Fruit fly (Drosophila melanogaster) whole organism, embryonic: ENCODE measurements around the gene CG1161.
A peak's percentile ranks its signal among the peaks of the same experiment; 100 is the strongest.

ENCODE experiments used
- Atf-2 ChIP-seq: fragments of 200-800 bp; sonication (Bioruptor generic); optimal IDR thresholded peaks from 2 replicates; lab custom pipeline; 2016; ENCODE audit warnings: missing biosample characterization, missing genetic modification characterization
- Atf6 ChIP-seq: fragments of 200-800 bp; sonication (Bioruptor generic); IDR thresholded peaks from 2 replicates; pipeline ENCODE4 v1.3.6; 2022; ENCODE audit warnings: missing biosample characterization, missing genetic modification characterization
- CG10366 ChIP-seq: fragments of 200-800 bp; sonication (Bioruptor generic); IDR thresholded peaks from 2 replicates; pipeline ENCODE4 v1.3.6; 2022; ENCODE audit warnings: missing biosample characterization, missing genetic modification characterization
- CG10543 ChIP-seq: fragments of 200-800 bp; sonication (Bioruptor generic); optimal IDR thresholded peaks from 3 replicates; lab custom pipeline; 2017; ENCODE audit warnings: missing biosample characterization, mild to moderate bottlenecking, missing genetic modification characterization, moderate library complexity
- CG11093 ChIP-seq: fragments of 200-800 bp; sonication (Bioruptor generic); IDR thresholded peaks from 3 replicates; pipeline ENCODE4 v1.3.6; 2022; ENCODE audit warnings: missing biosample characterization, missing genetic modification characterization
- CG11247 ChIP-seq: fragments of 200-800 bp; sonication (Bioruptor generic); IDR thresholded peaks from 2 replicates; pipeline ENCODE4 v1.3.6; 2022; ENCODE audit warnings: missing biosample characterization, missing genetic modification characterization
- CG11695 ChIP-seq: fragments of 200-800 bp; sonication (Bioruptor generic); IDR thresholded peaks from 3 replicates; pipeline ENCODE4 v1.3.6; 2022; ENCODE audit warnings: missing biosample characterization, missing genetic modification characterization
- CG13424 ChIP-seq: fragments of 200-800 bp; sonication (Bioruptor generic); optimal IDR thresholded peaks from 2 replicates; lab custom pipeline; 2019; ENCODE audit warnings: missing biosample characterization, mild to moderate bottlenecking, missing genetic modification characterization, moderate library complexity
- CG13775 ChIP-seq: fragments of 200-800 bp; sonication (Bioruptor generic); optimal IDR thresholded peaks from 3 replicates; lab custom pipeline; 2017; ENCODE audit warnings: missing biosample characterization, mild to moderate bottlenecking, missing genetic modification characterization
- CG14014 ChIP-seq: fragments of 200-800 bp; sonication (Bioruptor generic); IDR thresholded peaks from 2 replicates; pipeline ENCODE4 v1.3.6; 2022; ENCODE audit warnings: missing biosample characterization, missing genetic modification characterization
- CG14667 ChIP-seq: fragments of 200-800 bp; sonication (Bioruptor generic); IDR thresholded peaks from 2 replicates; pipeline ENCODE4 v1.3.6; 2022; ENCODE audit warnings: missing biosample characterization, missing genetic modification characterization
- CG14710 ChIP-seq: fragments of 200-800 bp; sonication (Bioruptor generic); optimal IDR thresholded peaks from 3 replicates; lab custom pipeline; 2019; ENCODE audit warnings: missing biosample characterization, mild to moderate bottlenecking, missing genetic modification characterization, moderate library complexity
- CG15479 ChIP-seq: fragments of 200-800 bp; sonication (Bioruptor generic); optimal IDR thresholded peaks from 3 replicates; lab custom pipeline; 2019; ENCODE audit warnings: missing biosample characterization, mild to moderate bottlenecking, missing genetic modification characterization, moderate library complexity
- CG15601 ChIP-seq: fragments of 200-800 bp; sonication (Bioruptor generic); optimal IDR thresholded peaks from 3 replicates; lab custom pipeline; 2019; ENCODE audit warnings: missing biosample characterization, mild to moderate bottlenecking, missing genetic modification characterization, moderate library complexity
- CG17612 ChIP-seq: fragments of 200-800 bp; sonication (Bioruptor generic); IDR thresholded peaks from 2 replicates; pipeline ENCODE4 v1.3.6; 2022; ENCODE audit warnings: missing biosample characterization, missing genetic modification characterization
- CG17802 ChIP-seq: fragments of 200-800 bp; sonication (Bioruptor generic); optimal IDR thresholded peaks from 2 replicates; lab custom pipeline; 2018; ENCODE audit warnings: missing biosample characterization, mild to moderate bottlenecking, missing genetic modification characterization, moderate library complexity
- CG18476 ChIP-seq: fragments of 200-800 bp; sonication (Bioruptor generic); optimal IDR thresholded peaks from 2 replicates; lab custom pipeline; 2016; ENCODE audit warnings: missing biosample characterization, mild to moderate bottlenecking, missing genetic modification characterization
- CG2875 ChIP-seq: fragments of 200-800 bp; sonication (Bioruptor generic); optimal IDR thresholded peaks from 2 replicates; lab custom pipeline; 2017; ENCODE audit warnings: missing biosample characterization, mild to moderate bottlenecking, missing genetic modification characterization, missing genetic modification reagents
- CG30431 ChIP-seq: fragments of 200-800 bp; sonication (Bioruptor generic); optimal IDR thresholded peaks from 2 replicates; lab custom pipeline; 2017; ENCODE audit warnings: missing biosample characterization, missing genetic modification characterization
- CG31388 ChIP-seq: fragments of 200-800 bp; sonication (Bioruptor generic); optimal IDR thresholded peaks from 2 replicates; lab custom pipeline; 2016; ENCODE audit warnings: missing biosample characterization, missing genetic modification characterization
- CG32772 ChIP-seq: fragments of 200-800 bp; sonication (Bioruptor generic); IDR thresholded peaks from 2 replicates; pipeline ENCODE4 v1.3.6; 2022; ENCODE audit warnings: missing biosample characterization, missing genetic modification characterization
- CG3407 ChIP-seq: fragments of 200-800 bp; sonication (Bioruptor generic); optimal IDR thresholded peaks from 2 replicates; lab custom pipeline; 2018; ENCODE audit warnings: missing biosample characterization, mild to moderate bottlenecking, missing genetic modification characterization
- CG34376 ChIP-seq: fragments of 200-800 bp; sonication (Bioruptor generic); optimal IDR thresholded peaks from 2 replicates; lab custom pipeline; 2018; ENCODE audit warnings: missing biosample characterization, mild to moderate bottlenecking, missing genetic modification characterization
- CG3726 ChIP-seq: fragments of 200-800 bp; sonication (Bioruptor generic); IDR thresholded peaks from 3 replicates; pipeline ENCODE4, ENCODE4 v1.3.6; 2022; ENCODE audit warnings: missing biosample characterization, missing genetic modification characterization
- CG4424 ChIP-seq: fragments of 200-800 bp; sonication (Bioruptor generic); optimal IDR thresholded peaks from 3 replicates; lab custom pipeline; 2016; ENCODE audit warnings: missing biosample characterization, missing genetic modification characterization
- CG4617 ChIP-seq: fragments of 200-800 bp; sonication (Bioruptor generic); optimal IDR thresholded peaks from 3 replicates; lab custom pipeline; 2016; ENCODE audit warnings: missing biosample characterization, missing genetic modification characterization, borderline replicate concordance
- CG5245 ChIP-seq: fragments of 200-800 bp; sonication (Bioruptor generic); optimal IDR thresholded peaks from 3 replicates; lab custom pipeline; 2016; ENCODE audit warnings: missing biosample characterization, missing genetic modification characterization
- CG5953 ChIP-seq: fragments of 200-800 bp; sonication (Bioruptor generic); IDR thresholded peaks from 2 replicates; pipeline ENCODE4 v1.3.6; 2022; ENCODE audit warnings: missing biosample characterization, missing genetic modification characterization
- CG8359 ChIP-seq: fragments of 200-800 bp; sonication (Bioruptor generic); optimal IDR thresholded peaks from 2 replicates; lab custom pipeline; 2017; ENCODE audit warnings: missing biosample characterization, mild to moderate bottlenecking, missing genetic modification characterization, borderline replicate concordance
- CG9215 ChIP-seq: fragments of 200-800 bp; sonication (Bioruptor generic); IDR thresholded peaks from 2 replicates; pipeline ENCODE4 v1.3.6; 2022; ENCODE audit warnings: missing biosample characterization, missing genetic modification characterization
- Camta ChIP-seq: fragments of 200-800 bp; sonication (Bioruptor generic); optimal IDR thresholded peaks from 2 replicates; lab custom pipeline; 2016; ENCODE audit warnings: missing biosample characterization, missing genetic modification characterization
- Dfd ChIP-seq, 2 experiments: fragments of >200 bp; optimal IDR thresholded peaks; 2 replicates each; lab custom pipeline; 2017; ENCODE audit warnings: missing biosample characterization in 2 of 2, missing genetic modification characterization in 2 of 2
- Max ChIP-seq: fragments of 200-800 bp; sonication (Bioruptor generic); optimal IDR thresholded peaks from 2 replicates; lab custom pipeline; 2016; ENCODE audit warnings: missing biosample characterization, mild to moderate bottlenecking, missing genetic modification characterization
- Nf-YB ChIP-seq: fragments of 200-800 bp; sonication (Bioruptor generic); optimal IDR thresholded peaks from 3 replicates; lab custom pipeline; 2019; ENCODE audit warnings: missing biosample characterization, mild to moderate bottlenecking, missing genetic modification characterization, moderate library complexity
- Nf-YC ChIP-seq: fragments of 200-800 bp; optimal IDR thresholded peaks from 3 replicates; lab custom pipeline; 2019; ENCODE audit warnings: missing biosample characterization, mild to moderate bottlenecking, missing genetic modification characterization, moderate library complexity
- Scr ChIP-seq: fragments of 200-800 bp; sonication (Bioruptor generic); IDR thresholded peaks from 2 replicates; pipeline ENCODE4 v1.3.6; 2022; ENCODE audit warnings: missing biosample characterization, missing genetic modification characterization; ENCODE audit not compliant: partially characterized antibody
- ase ChIP-seq: fragments of 200-800 bp; sonication (Bioruptor generic); IDR thresholded peaks from 3 replicates; pipeline ENCODE4 v1.3.6; 2022; ENCODE audit warnings: missing biosample characterization, missing genetic modification characterization
- ftz-f1 ChIP-seq: fragments of 200-800 bp; sonication (Bioruptor generic); optimal IDR thresholded peaks from 2 replicates; lab custom pipeline; 2016; ENCODE audit warnings: missing biosample characterization, missing genetic modification characterization
- gce ChIP-seq: fragments of 200-800 bp; sonication (Bioruptor generic); IDR thresholded peaks from 3 replicates; pipeline ENCODE4 v1.3.6; 2022; ENCODE audit warnings: missing biosample characterization, missing genetic modification characterization
- gsb-n ChIP-seq: fragments of 200-800 bp; sonication (Bioruptor generic); optimal IDR thresholded peaks from 3 replicates; lab custom pipeline; 2018; ENCODE audit warnings: missing biosample characterization, mild to moderate bottlenecking, missing genetic modification characterization
- hkb ChIP-seq, 2 experiments: fragments of 200-800 bp in 1 of 2; fragments of >200 bp in 1 of 2; sonication (Bioruptor generic) in 1 of 2; IDR thresholded peaks in 1 of 2; optimal IDR thresholded peaks in 1 of 2; 2 replicates each; pipeline versions ENCODE4 v1.3.6 to Lab custom; 2017 to 2022; ENCODE audit warnings: missing biosample characterization in 1 of 2, missing genetic modification characterization in 1 of 2
- lab ChIP-seq: fragments of 200-800 bp; sonication (Bioruptor generic); optimal IDR thresholded peaks from 3 replicates; lab custom pipeline; 2017; ENCODE audit warnings: missing biosample characterization, missing genetic modification characterization, mild to moderate bottlenecking, moderate library complexity, missing genetic modification reagents
- lbe ChIP-seq: fragments of 200-800 bp; sonication (Bioruptor generic); optimal IDR thresholded peaks from 2 replicates; lab custom pipeline; 2016; ENCODE audit warnings: missing biosample characterization, mild to moderate bottlenecking, missing genetic modification characterization
- maf-S ChIP-seq: fragments of 200-800 bp; sonication (Bioruptor generic); optimal IDR thresholded peaks from 2 replicates; lab custom pipeline; 2016; ENCODE audit warnings: missing biosample characterization, missing genetic modification characterization
- nerfin-2 ChIP-seq: fragments of 200-800 bp; sonication (Bioruptor generic); IDR thresholded peaks from 2 replicates; pipeline ENCODE4 v1.3.6; 2022; ENCODE audit warnings: missing biosample characterization, missing genetic modification characterization; ENCODE audit not compliant: partially characterized antibody
- oc ChIP-seq: fragments of 200-800 bp; sonication (Bioruptor generic); optimal IDR thresholded peaks from 2 replicates; lab custom pipeline; 2018; ENCODE audit warnings: missing biosample characterization, mild to moderate bottlenecking, missing genetic modification characterization, moderate library complexity
- p53 ChIP-seq: fragments of 200-800 bp; sonication (Bioruptor generic); optimal IDR thresholded peaks from 2 replicates; lab custom pipeline; 2016; ENCODE audit warnings: missing biosample characterization, missing genetic modification characterization
- pita ChIP-seq: fragments of 200-800 bp; sonication (Bioruptor generic); optimal IDR thresholded peaks from 2 replicates; lab custom pipeline; 2017; ENCODE audit warnings: missing biosample characterization, mild to moderate bottlenecking, missing genetic modification characterization
- vfl ChIP-seq: fragments of 200-800 bp; sonication (Bioruptor generic); optimal IDR thresholded peaks from 2 replicates; lab custom pipeline; 2016; ENCODE audit warnings: missing biosample characterization, missing genetic modification characterization

The CG1161 gene

DNA sequence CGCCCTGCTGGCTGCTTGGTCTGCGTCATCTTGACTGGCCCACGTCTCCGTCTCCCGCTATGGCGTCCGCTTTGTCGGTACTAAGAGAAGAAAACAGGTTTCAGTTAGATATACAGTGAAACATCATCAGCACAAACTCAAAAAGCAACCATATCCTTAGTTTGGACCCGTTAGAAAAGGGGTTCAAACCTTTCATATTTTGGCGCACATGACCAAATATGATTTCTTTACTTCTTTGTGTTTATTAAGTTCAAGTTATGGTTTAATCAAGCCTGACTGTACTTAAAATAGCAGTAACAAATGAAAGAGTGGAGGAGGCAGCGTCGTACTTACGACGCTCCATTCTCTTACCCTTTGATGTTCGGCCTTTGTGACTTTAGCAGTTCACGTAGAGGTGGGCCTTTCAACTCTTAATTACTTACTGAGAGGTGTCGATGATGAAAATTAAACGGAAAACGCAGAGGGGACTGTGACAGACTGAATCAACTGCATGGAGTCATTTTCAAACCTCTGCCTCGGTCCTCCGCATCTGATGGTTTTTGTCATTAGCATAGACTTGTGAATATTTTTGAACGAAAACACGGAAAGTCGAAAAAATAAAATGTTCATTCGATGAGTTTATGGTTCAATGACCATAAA is 6.9 kb downstream of the CG1161 start (continued):
- TF ChIP-seq CG18476 (GFP tag; lab: Kevin White, UChicago) (peak; percentile 66), CG14710 (tag; lab: Kevin White, UChicago) (peak; percentile 47), Dfd (GFP tag; optimal IDR thresholded peaks at IDR 0.05; lab: Kevin White, UChicago) (no peak), Scr (GFP tag; lab: Robert Waterston, UW) (0 out of 2 replicates have a peak, but pooled peaks have one; percentile 19), CG10543 (GFP tag; lab: Kevin White, UChicago) (peak; percentile 28), CG9215 (GFP tag; lab: Robert Waterston, UW) (peak; percentile 61; the same call in 1 of the 2 replicates), CG13775 (GFP tag; lab: Kevin White, UChicago) (peak; percentile 63), lab (GFP tag; lab: Kevin White, UChicago) (peak; percentile 92), oc (peak; percentile 79), CG3726 (peak; percentile 79; the same call in 1 of the 3 replicates), lbe (GFP tag; lab: Kevin White, UChicago) (peak; percentile 94), CG17802 (tag; lab: Kevin White, UChicago) (peak; percentile 39), CG13424 (peak; percentile 76), ase (GFP tag; lab: Robert Waterston, UW) (peak; percentile 81), CG11695 (GFP tag; lab: Robert Waterston, UW) (peak; percentile 78), CG11247 (GFP tag; lab: Robert Waterston, UW) (peak; percentile 79), CG14014 (GFP tag; lab: Robert Waterston, UW) (peak; percentile 88), CG10366 (GFP tag; lab: Robert Waterston, UW) (peak; percentile 85), CG32772 (GFP tag; lab: Robert Waterston, UW) (peak; percentile 79), ftz-f1 (peak; percentile 9), pita (GFP tag; lab: Kevin White, UChicago) (no peak), gce (GFP tag; lab: Robert Waterston, UW) (peak; percentile 81; the same call in 2 of the 3 replicates), Nf-YB (GFP tag; lab: Kevin White, UChicago) (peak; percentile 61), CG14667 (GFP tag; lab: Robert Waterston, UW) (peak; percentile 68; the same call in 1 of the 2 replicates), CG11093 (GFP tag; lab: Robert Waterston, UW) (peak; percentile 82), CG30431 (GFP tag; lab: Kevin White, UChicago) (peak; percentile 74), CG8359 (GFP tag; lab: Kevin White, UChicago) (peak; percentile 38), CG2875 (peak; percentile 55), CG15479 (GFP tag; lab: Kevin White, UChicago) (no peak), CG4617 (GFP tag; lab: Kevin White, UChicago) (peak; percentile 37), nerfin-2 (GFP tag; lab: Robert Waterston, UW) (no peak), CG31388 (peak; percentile 17), Max (peak; percentile 61), CG3407 (GFP tag; lab: Kevin White, UChicago) (peak; percentile 58), CG34376 (GFP tag; lab: Kevin White, UChicago) (no peak), CG17612 (GFP tag; lab: Robert Waterston, UW) (peak; percentile 69), maf-S (GFP tag; lab: Kevin White, UChicago) (peak; percentile 72), gsb-n (peak; percentile 56), Nf-YC (peak; percentile 37), vfl (GFP tag; lab: Kevin White, UChicago) (peak; percentile 50), Camta (GFP tag; lab: Kevin White, UChicago) (peak; percentile 79), CG5245 (GFP tag; lab: Kevin White, UChicago) (peak; percentile 79), Atf6 (GFP tag; lab: Robert Waterston, UW) (peak; percentile 87), hkb (optimal IDR thresholded peaks at IDR 0.05; lab: Kevin White, UChicago) (no peak), hkb (GFP tag; IDR thresholded peaks at IDR 0.05; lab: Robert Waterston, UW) (peak; percentile 90), p53 (GFP tag; lab: Kevin White, UChicago) (peak; percentile 35), CG5953 (GFP tag; lab: Robert Waterston, UW) (peak; percentile 71), CG15601 (tag; lab: Kevin White, UChicago) (peak; percentile 67), CG4424 (GFP tag; lab: Kevin White, UChicago) (peak; percentile 83), Atf-2 (GFP tag; lab: Kevin White, UChicago) (peak; percentile 59)
